Fruit fly (Drosophila melanogaster) whole organism, embryonic: ENCODE data around the gene CG3702.

Experiments
- Aef1 ChIP-seq: fragments of 200-800 bp; sonication (Bioruptor generic); IDR thresholded peaks from 3 replicates; pipeline ENCODE4 v1.3.6; 2022; ENCODE audit warnings: missing biosample characterization, missing genetic modification characterization
- Awh ChIP-seq: fragments of 200-800 bp; sonication (Bioruptor generic); IDR thresholded peaks from 2 replicates; pipeline ENCODE4, ENCODE4 v1.3.6; 2022; ENCODE audit warnings: missing biosample characterization, missing genetic modification characterization
- Blimp-1 ChIP-seq: fragments of 200-800 bp; sonication (Bioruptor generic); optimal IDR thresholded peaks from 3 replicates; lab custom pipeline; 2018; ENCODE audit warnings: missing biosample characterization, missing genetic modification characterization, mild to moderate bottlenecking, moderate library complexity, missing genetic modification reagents
- CG11085 ChIP-seq: fragments of 200-800 bp; sonication (Bioruptor generic); IDR thresholded peaks from 2 replicates; pipeline ENCODE4 v1.3.6; 2022; ENCODE audit warnings: missing biosample characterization, missing genetic modification characterization
- CG11504 ChIP-seq: fragments of 200-800 bp; sonication (Bioruptor generic); optimal IDR thresholded peaks from 3 replicates; lab custom pipeline; 2019; ENCODE audit warnings: missing biosample characterization, mild to moderate bottlenecking, missing genetic modification characterization, moderate library complexity
- CG15269 ChIP-seq: fragments of 200-800 bp; sonication (Bioruptor generic); optimal IDR thresholded peaks from 2 replicates; lab custom pipeline; 2018; ENCODE audit warnings: missing biosample characterization, mild to moderate bottlenecking, missing genetic modification characterization, moderate library complexity
- CG15479 ChIP-seq: fragments of 200-800 bp; sonication (Bioruptor generic); optimal IDR thresholded peaks from 3 replicates; lab custom pipeline; 2019; ENCODE audit warnings: missing biosample characterization, mild to moderate bottlenecking, missing genetic modification characterization, moderate library complexity
- CG15601 ChIP-seq: fragments of 200-800 bp; sonication (Bioruptor generic); optimal IDR thresholded peaks from 3 replicates; lab custom pipeline; 2019; ENCODE audit warnings: missing biosample characterization, mild to moderate bottlenecking, missing genetic modification characterization, moderate library complexity
- CG31365 ChIP-seq: fragments of 200-800 bp; sonication (Bioruptor generic); optimal IDR thresholded peaks from 2 replicates; lab custom pipeline; 2018; ENCODE audit warnings: missing biosample characterization, mild to moderate bottlenecking, missing genetic modification characterization
- CG32532 ChIP-seq: fragments of 200-800 bp; sonication (Bioruptor generic); IDR thresholded peaks from 2 replicates; pipeline ENCODE4 v1.3.6; 2022; ENCODE audit warnings: missing biosample characterization, missing genetic modification characterization
- CG3281 ChIP-seq: fragments of 200-800 bp; sonication (Bioruptor generic); optimal IDR thresholded peaks from 3 replicates; lab custom pipeline; 2017; ENCODE audit warnings: missing biosample characterization, mild to moderate bottlenecking, missing genetic modification characterization
- CG34376 ChIP-seq: fragments of 200-800 bp; sonication (Bioruptor generic); optimal IDR thresholded peaks from 2 replicates; lab custom pipeline; 2018; ENCODE audit warnings: missing biosample characterization, mild to moderate bottlenecking, missing genetic modification characterization
- CG6654 ChIP-seq: fragments of 200-800 bp; sonication (Bioruptor generic); optimal IDR thresholded peaks from 2 replicates; lab custom pipeline; 2017; ENCODE audit warnings: missing biosample characterization, mild to moderate bottlenecking, missing genetic modification characterization
- CG7357 ChIP-seq: fragments of 200-800 bp; sonication (Bioruptor generic); IDR thresholded peaks from 3 replicates; pipeline ENCODE4 v1.3.6; 2022; ENCODE audit warnings: missing biosample characterization, missing genetic modification characterization
- CG7372 ChIP-seq: fragments of 200-800 bp; sonication (Bioruptor generic); IDR thresholded peaks from 2 replicates; pipeline ENCODE4 v1.3.6; 2022; ENCODE audit warnings: missing biosample characterization, missing genetic modification characterization
- CG7556 ChIP-seq: fragments of 200-800 bp; sonication (Bioruptor generic); optimal IDR thresholded peaks from 2 replicates; lab custom pipeline; 2017; ENCODE audit warnings: missing biosample characterization, mild to moderate bottlenecking, missing genetic modification characterization
- CG7839 ChIP-seq: fragments of 200-800 bp; sonication (Bioruptor generic); optimal IDR thresholded peaks from 3 replicates; lab custom pipeline; 2018; ENCODE audit warnings: missing biosample characterization, mild to moderate bottlenecking, missing genetic modification characterization, moderate library complexity
- CG8290 ChIP-seq, 3 experiments: fragments of 200-800 bp; sonication (Bioruptor generic); optimal IDR thresholded peaks; 2 replicates each; lab custom pipeline; 2016 to 2019; ENCODE audit warnings: missing biosample characterization in 3 of 3, missing genetic modification characterization in 3 of 3, mild to moderate bottlenecking in 2 of 3, moderate library complexity in 1 of 3
- CG8388 ChIP-seq: fragments of 200-800 bp; sonication (Bioruptor generic); optimal IDR thresholded peaks from 2 replicates; lab custom pipeline; 2019; ENCODE audit warnings: missing biosample characterization, mild to moderate bottlenecking, missing genetic modification characterization, moderate library complexity
- Ets65A ChIP-seq: fragments of 200-800 bp; sonication (Bioruptor generic); peaks from one replicate; lab custom pipeline; 2016; ENCODE audit warnings: missing biosample characterization, missing genetic modification characterization
- Fer1 ChIP-seq: fragments of 200-800 bp; sonication (Bioruptor generic); optimal IDR thresholded peaks from 2 replicates; lab custom pipeline; 2017; ENCODE audit warnings: missing biosample characterization, mild to moderate bottlenecking, missing genetic modification characterization
- Gsc ChIP-seq: fragments of 200-800 bp; sonication (Bioruptor generic); IDR thresholded peaks from 2 replicates; pipeline ENCODE4 v1.3.6; 2022; ENCODE audit warnings: missing biosample characterization, missing genetic modification characterization
- Hr3 ChIP-seq: fragments of 200-800 bp; sonication (Bioruptor generic); optimal IDR thresholded peaks from 3 replicates; lab custom pipeline; 2016; ENCODE audit warnings: missing biosample characterization, missing genetic modification characterization
- Hr51 ChIP-seq, 2 experiments: fragments of 200-800 bp; sonication (Bioruptor generic); optimal IDR thresholded peaks; 2 replicates in 1 of 2; 3 replicates in 1 of 2; lab custom pipeline; 2016 to 2018; ENCODE audit warnings: missing biosample characterization in 2 of 2, missing genetic modification characterization in 2 of 2, mild to moderate bottlenecking in 1 of 2, moderate library complexity in 1 of 2
- Max ChIP-seq: fragments of 200-800 bp; sonication (Bioruptor generic); optimal IDR thresholded peaks from 2 replicates; lab custom pipeline; 2016; ENCODE audit warnings: missing biosample characterization, mild to moderate bottlenecking, missing genetic modification characterization
- Rfx ChIP-seq: fragments of 200-800 bp; sonication (Bioruptor generic); IDR thresholded peaks from 2 replicates; pipeline ENCODE4 v1.3.6; 2022; ENCODE audit warnings: missing biosample characterization, missing genetic modification characterization
- Sox102F ChIP-seq: fragments of 200-800 bp; sonication (Bioruptor generic); optimal IDR thresholded peaks from 2 replicates; lab custom pipeline; 2018; ENCODE audit warnings: missing biosample characterization, mild to moderate bottlenecking, missing genetic modification characterization, moderate library complexity
- Trl ChIP-seq, 3 experiments: fragments of >200 bp in 2 of 3; fragments of 200-800 bp in 1 of 3; sonication (Bioruptor generic) in 1 of 3; optimal IDR thresholded peaks; 2 replicates in 1 of 3; 3 replicates in 2 of 3; lab custom pipeline; 2016 to 2017; ENCODE audit warnings: missing biosample characterization in 1 of 3, missing genetic modification characterization in 1 of 3
- Xrp1 ChIP-seq: fragments of 200-800 bp; sonication (Bioruptor generic); IDR thresholded peaks from 2 replicates; pipeline ENCODE4 v1.3.6; 2022; ENCODE audit warnings: missing biosample characterization, missing genetic modification characterization
- ato ChIP-seq: fragments of 200-800 bp; sonication (Bioruptor generic); IDR thresholded peaks from 2 replicates; pipeline ENCODE4 v1.3.6; 2022; ENCODE audit warnings: missing biosample characterization, missing genetic modification characterization; ENCODE audit not compliant: partially characterized antibody
- btn ChIP-seq: fragments of 200-800 bp; sonication (Bioruptor generic); optimal IDR thresholded peaks from 2 replicates; lab custom pipeline; 2016; ENCODE audit warnings: missing biosample characterization, missing genetic modification characterization
- dati ChIP-seq: fragments of 200-800 bp; sonication (Bioruptor generic); IDR thresholded peaks from 2 replicates; pipeline ENCODE4 v1.3.6; 2022; ENCODE audit warnings: missing biosample characterization, missing genetic modification characterization
- dpn ChIP-seq, 2 experiments: fragments of 200-800 bp; sonication (Bioruptor generic); optimal IDR thresholded peaks; 3 replicates each; lab custom pipeline; 2016; ENCODE audit warnings: missing biosample characterization in 2 of 2, missing genetic modification characterization in 2 of 2
- emc ChIP-seq: fragments of 200-800 bp; sonication (Bioruptor generic); optimal IDR thresholded peaks from 2 replicates; lab custom pipeline; 2016; ENCODE audit warnings: missing biosample characterization, missing genetic modification characterization
- hkb ChIP-seq, 2 experiments: fragments of 200-800 bp in 1 of 2; fragments of >200 bp in 1 of 2; sonication (Bioruptor generic) in 1 of 2; IDR thresholded peaks in 1 of 2; optimal IDR thresholded peaks in 1 of 2; 2 replicates each; pipeline versions ENCODE4 v1.3.6 to Lab custom; 2017 to 2022; ENCODE audit warnings: missing biosample characterization in 1 of 2, missing genetic modification characterization in 1 of 2
- inv ChIP-seq: fragments of 200-800 bp; sonication (Bioruptor generic); IDR thresholded peaks from 2 replicates; pipeline ENCODE4 v1.3.6; 2022; ENCODE audit warnings: missing biosample characterization, missing genetic modification characterization; ENCODE audit not compliant: partially characterized antibody
- jigr1 ChIP-seq: fragments of 200-800 bp; sonication (Bioruptor generic); IDR thresholded peaks from 3 replicates; pipeline ENCODE4 v1.3.6; 2022; ENCODE audit warnings: missing biosample characterization, missing genetic modification characterization
- kni ChIP-seq: fragments of 200-800 bp; sonication (Bioruptor generic); optimal IDR thresholded peaks from 3 replicates; lab custom pipeline; 2017; ENCODE audit warnings: mild to moderate bottlenecking, missing biosample characterization, missing genetic modification reagents, missing genetic modification characterization
- knrl ChIP-seq: fragments of 200-800 bp; sonication (Bioruptor generic); IDR thresholded peaks from 3 replicates; pipeline ENCODE4 v1.3.6; 2022; ENCODE audit warnings: missing biosample characterization, missing genetic modification characterization; ENCODE audit not compliant: partially characterized antibody
- lab ChIP-seq: fragments of 200-800 bp; sonication (Bioruptor generic); optimal IDR thresholded peaks from 3 replicates; lab custom pipeline; 2017; ENCODE audit warnings: missing biosample characterization, missing genetic modification characterization, mild to moderate bottlenecking, moderate library complexity, missing genetic modification reagents
- mirr ChIP-seq: fragments of 200-800 bp; sonication (Bioruptor generic); optimal IDR thresholded peaks from 3 replicates; lab custom pipeline; 2018; ENCODE audit warnings: missing biosample characterization, mild to moderate bottlenecking, missing genetic modification characterization
- org-1 ChIP-seq: fragments of 200-800 bp; sonication (Bioruptor generic); optimal IDR thresholded peaks from 2 replicates; lab custom pipeline; 2017; ENCODE audit warnings: missing biosample characterization, missing genetic modification characterization
- row ChIP-seq: fragments of 200-800 bp; sonication (Bioruptor generic); IDR thresholded peaks from 3 replicates; pipeline ENCODE4 v1.3.6; 2022; ENCODE audit warnings: missing biosample characterization, missing genetic modification characterization
- scrt ChIP-seq: fragments of 200-800 bp; sonication (Bioruptor generic); optimal IDR thresholded peaks from 2 replicates; lab custom pipeline; 2018; ENCODE audit warnings: missing biosample characterization, mild to moderate bottlenecking, missing genetic modification characterization, moderate library complexity
- slbo ChIP-seq: fragments of 200-800 bp; sonication (Bioruptor generic); IDR thresholded peaks from 2 replicates; pipeline ENCODE4 v1.3.6; 2022; ENCODE audit warnings: missing biosample characterization, missing genetic modification characterization
- wdn ChIP-seq: fragments of 200-800 bp; sonication (Bioruptor generic); IDR thresholded peaks from 2 replicates; pipeline ENCODE4 v1.3.6; 2022; ENCODE audit warnings: missing biosample characterization, missing genetic modification characterization
- zen ChIP-seq: fragments of 200-800 bp; sonication (Bioruptor generic); optimal IDR thresholded peaks from 3 replicates; lab custom pipeline; 2018; ENCODE audit warnings: missing biosample characterization, mild to moderate bottlenecking, missing genetic modification characterization, moderate library complexity

CG3702 gene

dm6 chr2L:4248314-4248713 lies 21.4 kb upstream of the CG3702 start (continued):
- TF ChIP-seq org-1 (GFP tag; lab: Kevin White, UChicago): peak; percentile 22
- peak in 1 of 2 experiments; percentile 14 for TF ChIP-seq Hr51 (GFP tag; optimal IDR thresholded peaks at IDR 0.05; lab: Kevin White, UChicago)
- no peak for TF ChIP-seq CG8388 (GFP tag; lab: Kevin White, UChicago)
- TF ChIP-seq dpn (GFP tag; optimal IDR thresholded peaks at IDR 0.05; lab: Kevin White, UChicago): no peak
- TF ChIP-seq slbo: peak; percentile 67
- no peak for TF ChIP-seq Awh (GFP tag; lab: Robert Waterston, UW)
- TF ChIP-seq lab (GFP tag; lab: Kevin White, UChicago): peak; percentile 48
- TF ChIP-seq row: peak; percentile 57
- TF ChIP-seq CG11085: 0 out of 2 replicates have a peak, but pooled peaks have one; percentile 16
- no peak for TF ChIP-seq Hr3 (GFP tag; lab: Kevin White, UChicago)
- TF ChIP-seq zen (tag; lab: Kevin White, UChicago): no peak
- no peak for TF ChIP-seq hkb (optimal IDR thresholded peaks at IDR 0.05; lab: Kevin White, UChicago)
- 0 out of 2 replicates have a peak, but pooled peaks have one; percentile 10 for TF ChIP-seq hkb (GFP tag; IDR thresholded peaks at IDR 0.05; lab: Robert Waterston, UW)
- no peak for TF ChIP-seq CG6654 (GFP tag; lab: Kevin White, UChicago)
- TF ChIP-seq emc (GFP tag; lab: Kevin White, UChicago): no peak
- no peak for TF ChIP-seq Aef1 (GFP tag; lab: Robert Waterston, UW)
- TF ChIP-seq Blimp-1 (GFP tag; lab: Kevin White, UChicago): no peak
- no peak for TF ChIP-seq dati (GFP tag; lab: Robert Waterston, UW)
- no peak for TF ChIP-seq CG7372 (GFP tag; lab: Robert Waterston, UW)
- TF ChIP-seq Gsc: peak; percentile 38; the same call in 1 of the 2 replicates
- no peak for TF ChIP-seq CG7357
- no peak for TF ChIP-seq Trl (optimal IDR thresholded peaks at IDR 0.05; lab: Kevin White, UChicago)
- TF ChIP-seq Trl (GFP tag; optimal IDR thresholded peaks at IDR 0.05; lab: Kevin White, UChicago): no peak
- TF ChIP-seq CG8290 (GFP tag; optimal IDR thresholded peaks at IDR 0.05; lab: Kevin White, UChicago): no peak
- peak in 1 of 2 experiments; percentile 66 for TF ChIP-seq CG8290 (tag; optimal IDR thresholded peaks at IDR 0.05; lab: Kevin White, UChicago)
- no peak for TF ChIP-seq mirr (GFP tag; lab: Kevin White, UChicago)
- TF ChIP-seq CG7556: peak; percentile 36
- no peak for TF ChIP-seq jigr1
- TF ChIP-seq btn (GFP tag; lab: Kevin White, UChicago): no peak
- no peak for TF ChIP-seq CG34376

DNA sequence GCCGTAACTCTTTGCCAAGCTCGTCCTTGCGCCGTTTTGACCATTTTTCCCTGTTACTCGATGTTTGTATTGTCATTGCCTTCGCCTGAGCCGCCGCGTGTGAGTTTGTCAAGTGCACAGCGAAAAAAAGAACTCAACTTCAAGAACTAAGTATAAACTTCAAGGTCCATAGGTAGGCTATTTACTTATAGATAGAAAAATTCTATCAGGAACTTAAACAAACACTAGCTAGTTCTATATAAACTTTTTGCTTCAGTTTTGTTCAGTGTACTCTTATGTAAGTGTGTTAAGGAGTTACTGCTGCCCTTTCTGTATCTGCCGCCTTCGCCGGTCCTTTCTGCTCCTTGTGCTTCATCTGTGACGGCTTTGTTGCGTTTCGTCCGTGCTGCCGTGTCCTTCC lies 19.5 kb upstream of the CG3702 start:
- TF ChIP-seq CG7556: peak; percentile 1
- peak; percentile 34 for TF ChIP-seq Fer1
- TF ChIP-seq lab (GFP tag; lab: Kevin White, UChicago): peak; percentile 46
- 0 out of 2 replicates have a peak, but pooled peaks have one; percentile 21 for TF ChIP-seq slbo
- TF ChIP-seq CG11504 (tag; lab: Kevin White, UChicago): peak; percentile 3
- TF ChIP-seq row: peak; percentile 30; the same call in 1 of the 3 replicates
- TF ChIP-seq Max (GFP tag; lab: Kevin White, UChicago): no peak
- TF ChIP-seq inv: no peak
- no peak for TF ChIP-seq CG15601
- TF ChIP-seq ato: no peak
- TF ChIP-seq CG31365 (tag; lab: Kevin White, UChicago): no peak
- no peak for TF ChIP-seq CG15479 (GFP tag; lab: Kevin White, UChicago)
- TF ChIP-seq CG8388 (GFP tag; lab: Kevin White, UChicago): no peak
- peak; percentile 41 for TF ChIP-seq Ets65A (GFP tag; lab: Kevin White, UChicago)
- peak; percentile 27 for TF ChIP-seq CG3281
- peak; percentile 18; the same call in 1 of the 2 replicates for TF ChIP-seq Xrp1
- peak; percentile 8 for TF ChIP-seq Sox102F (GFP tag; lab: Kevin White, UChicago)
- no peak for TF ChIP-seq scrt (GFP tag; lab: Kevin White, UChicago)
- TF ChIP-seq kni (GFP tag; lab: Kevin White, UChicago): no peak
- TF ChIP-seq CG7839 (tag; lab: Kevin White, UChicago): peak; percentile 18
- TF ChIP-seq CG15269 (tag; lab: Kevin White, UChicago): peak; percentile 7
- no peak for TF ChIP-seq wdn (GFP tag; lab: Robert Waterston, UW)
- TF ChIP-seq Aef1 (GFP tag; lab: Robert Waterston, UW): no peak
- no peak for TF ChIP-seq knrl (GFP tag; lab: Robert Waterston, UW)
- TF ChIP-seq Rfx (GFP tag; lab: Robert Waterston, UW): 0 out of 2 replicates have a peak, but pooled peaks have one; percentile 24
- 0 out of 2 replicates have a peak, but pooled peaks have one; percentile 32 for TF ChIP-seq CG32532 (GFP tag; lab: Robert Waterston, UW)
